Fruit fly (Drosophila melanogaster) whole organism, embryonic: ENCODE data around the gene GramD1B.

Source experiments
- Abd-B ChIP-seq: fragments of 200-800 bp; sonication (Bioruptor generic); optimal IDR thresholded peaks from 2 replicates; lab custom pipeline; 2018; ENCODE audit warnings: missing biosample characterization, mild to moderate bottlenecking, missing genetic modification characterization, moderate library complexity
- Bgb ChIP-seq: fragments of 200-800 bp; sonication (Bioruptor generic); IDR thresholded peaks from 2 replicates; pipeline ENCODE4 v1.3.6; 2022; ENCODE audit warnings: missing biosample characterization, missing genetic modification characterization; ENCODE audit not compliant: partially characterized antibody
- Blimp-1 ChIP-seq: fragments of 200-800 bp; sonication (Bioruptor generic); optimal IDR thresholded peaks from 3 replicates; lab custom pipeline; 2018; ENCODE audit warnings: missing biosample characterization, missing genetic modification characterization, mild to moderate bottlenecking, moderate library complexity, missing genetic modification reagents
- CG10147 ChIP-seq: fragments of 200-800 bp; sonication (Bioruptor generic); optimal IDR thresholded peaks from 2 replicates; lab custom pipeline; 2019; ENCODE audit warnings: missing biosample characterization, mild to moderate bottlenecking, missing genetic modification characterization, moderate library complexity
- CG1233 ChIP-seq: fragments of 200-800 bp; sonication (Bioruptor generic); optimal IDR thresholded peaks from 4 replicates; lab custom pipeline; 2018; ENCODE audit warnings: missing biosample characterization, mild to moderate bottlenecking, missing genetic modification characterization
- CG13123 ChIP-seq: fragments of 200-800 bp; sonication (Bioruptor generic); optimal IDR thresholded peaks from 2 replicates; lab custom pipeline; 2016; ENCODE audit warnings: missing biosample characterization, missing genetic modification characterization
- CG13424 ChIP-seq: fragments of 200-800 bp; sonication (Bioruptor generic); optimal IDR thresholded peaks from 2 replicates; lab custom pipeline; 2019; ENCODE audit warnings: missing biosample characterization, mild to moderate bottlenecking, missing genetic modification characterization, moderate library complexity
- CG1529 ChIP-seq: fragments of 200-800 bp; sonication (Bioruptor generic); optimal IDR thresholded peaks from 3 replicates; lab custom pipeline; 2018; ENCODE audit warnings: missing biosample characterization, missing genetic modification characterization
- CG15514 ChIP-seq: fragments of 200-800 bp; sonication (Bioruptor generic); optimal IDR thresholded peaks from 3 replicates; lab custom pipeline; 2017; ENCODE audit warnings: missing biosample characterization, missing genetic modification characterization, mild to moderate bottlenecking, moderate library complexity, missing genetic modification reagents
- CG17829 ChIP-seq: fragments of 200-800 bp; optimal IDR thresholded peaks from 2 replicates; lab custom pipeline; 2019; ENCODE audit warnings: missing biosample characterization, mild to moderate bottlenecking, missing genetic modification characterization, moderate library complexity
- CG32532 ChIP-seq: fragments of 200-800 bp; sonication (Bioruptor generic); IDR thresholded peaks from 2 replicates; pipeline ENCODE4 v1.3.6; 2022; ENCODE audit warnings: missing biosample characterization, missing genetic modification characterization
- CG34376 ChIP-seq: fragments of 200-800 bp; sonication (Bioruptor generic); optimal IDR thresholded peaks from 2 replicates; lab custom pipeline; 2018; ENCODE audit warnings: missing biosample characterization, mild to moderate bottlenecking, missing genetic modification characterization
- CG3838 ChIP-seq: fragments of 200-800 bp; sonication (Bioruptor generic); optimal IDR thresholded peaks from 3 replicates; lab custom pipeline; 2016; ENCODE audit warnings: missing biosample characterization, missing genetic modification characterization
- CG3847 ChIP-seq: fragments of 200-800 bp; sonication (Bioruptor generic); IDR thresholded peaks from 2 replicates; pipeline ENCODE4 v1.3.6; 2022; ENCODE audit warnings: missing biosample characterization, missing genetic modification characterization
- CG4282 ChIP-seq: fragments of 200-800 bp; sonication (Bioruptor generic); optimal IDR thresholded peaks from 2 replicates; lab custom pipeline; 2016; ENCODE audit warnings: missing biosample characterization, missing genetic modification characterization
- CG4404 ChIP-seq: fragments of 200-800 bp; sonication (Bioruptor generic); IDR thresholded peaks from 2 replicates; pipeline ENCODE4 v1.3.6; 2022; ENCODE audit warnings: missing biosample characterization, missing genetic modification characterization
- CG4707 ChIP-seq: fragments of 200-800 bp; sonication (Bioruptor generic); optimal IDR thresholded peaks from 2 replicates; lab custom pipeline; 2018; ENCODE audit warnings: missing biosample characterization, mild to moderate bottlenecking, missing genetic modification characterization, moderate library complexity
- CG4820 ChIP-seq: fragments of 200-800 bp; sonication (Bioruptor generic); optimal IDR thresholded peaks from 3 replicates; lab custom pipeline; 2016; ENCODE audit warnings: missing biosample characterization, missing genetic modification characterization
- CG6654 ChIP-seq: fragments of 200-800 bp; sonication (Bioruptor generic); optimal IDR thresholded peaks from 2 replicates; lab custom pipeline; 2017; ENCODE audit warnings: missing biosample characterization, mild to moderate bottlenecking, missing genetic modification characterization
- CG7786 ChIP-seq: fragments of 200-800 bp; sonication (Bioruptor generic); optimal IDR thresholded peaks from 2 replicates; lab custom pipeline; 2016; ENCODE audit warnings: missing biosample characterization, missing genetic modification characterization
- CG7928 ChIP-seq: fragments of 200-800 bp; sonication (Bioruptor generic); optimal IDR thresholded peaks from 2 replicates; lab custom pipeline; 2017; ENCODE audit warnings: missing biosample characterization, mild to moderate bottlenecking, missing genetic modification characterization
- CG8281 ChIP-seq: fragments of 200-800 bp; sonication (Bioruptor generic); optimal IDR thresholded peaks from 2 replicates; lab custom pipeline; 2018; ENCODE audit warnings: missing biosample characterization, mild to moderate bottlenecking, missing genetic modification characterization, moderate library complexity
- CG8290 ChIP-seq, 3 experiments: fragments of 200-800 bp; sonication (Bioruptor generic); optimal IDR thresholded peaks; 2 replicates each; lab custom pipeline; 2016 to 2019; ENCODE audit warnings: missing biosample characterization in 3 of 3, missing genetic modification characterization in 3 of 3, mild to moderate bottlenecking in 2 of 3, moderate library complexity in 1 of 3
- CG8478 ChIP-seq: fragments of >200 bp; optimal IDR thresholded peaks from 2 replicates; lab custom pipeline; 2018
- CG9215 ChIP-seq: fragments of 200-800 bp; sonication (Bioruptor generic); IDR thresholded peaks from 2 replicates; pipeline ENCODE4 v1.3.6; 2022; ENCODE audit warnings: missing biosample characterization, missing genetic modification characterization
- CG9797 ChIP-seq: fragments of 200-800 bp; sonication (Bioruptor generic); optimal IDR thresholded peaks from 3 replicates; lab custom pipeline; 2018; ENCODE audit warnings: missing biosample characterization, mild to moderate bottlenecking, missing genetic modification characterization
- Deaf1 ChIP-seq: fragments of 200-800 bp; optimal IDR thresholded peaks from 3 replicates; lab custom pipeline; 2019; ENCODE audit warnings: missing biosample characterization, mild to moderate bottlenecking, missing genetic modification characterization, moderate library complexity
- Ets65A ChIP-seq: fragments of 200-800 bp; sonication (Bioruptor generic); peaks from one replicate; lab custom pipeline; 2016; ENCODE audit warnings: missing biosample characterization, missing genetic modification characterization
- Lpt ChIP-seq: fragments of >200 bp; optimal IDR thresholded peaks from 2 replicates; lab custom pipeline; 2018; ENCODE audit warnings: missing biosample characterization, missing genetic modification characterization
- Meics ChIP-seq: fragments of 200-800 bp; sonication (Bioruptor generic); optimal IDR thresholded peaks from 2 replicates; lab custom pipeline; 2017; ENCODE audit warnings: missing biosample characterization, mild to moderate bottlenecking, missing genetic modification characterization
- NK7.1 ChIP-seq: fragments of 200-800 bp; sonication (Bioruptor generic); optimal IDR thresholded peaks from 3 replicates; lab custom pipeline; 2016; ENCODE audit warnings: missing biosample characterization, missing genetic modification characterization
- Opbp ChIP-seq: fragments of 200-800 bp; sonication (Bioruptor generic); IDR thresholded peaks from 3 replicates; pipeline ENCODE4 v1.3.6; 2022; ENCODE audit warnings: missing biosample characterization, missing genetic modification characterization; ENCODE audit not compliant: partially characterized antibody
- Ptx1 ChIP-seq: fragments of 200-800 bp; sonication (Bioruptor generic); IDR thresholded peaks from 2 replicates; pipeline ENCODE4 v1.3.6; 2022; ENCODE audit warnings: missing biosample characterization, missing genetic modification characterization
- Taf1 ChIP-seq: fragments of 200-800 bp; sonication (Bioruptor generic); IDR thresholded peaks from 2 replicates; pipeline ENCODE4 v1.3.6; 2022; ENCODE audit warnings: missing biosample characterization, missing genetic modification characterization
- ase ChIP-seq: fragments of 200-800 bp; sonication (Bioruptor generic); IDR thresholded peaks from 3 replicates; pipeline ENCODE4 v1.3.6; 2022; ENCODE audit warnings: missing biosample characterization, missing genetic modification characterization
- cad ChIP-seq: fragments of >200 bp; optimal IDR thresholded peaks from 2 replicates; lab custom pipeline; 2017; ENCODE audit warnings: missing biosample characterization, missing genetic modification characterization
- chn ChIP-seq: fragments of 200-800 bp; sonication (Bioruptor generic); optimal IDR thresholded peaks from 2 replicates; lab custom pipeline; 2016; ENCODE audit warnings: missing biosample characterization, missing genetic modification characterization
- crol ChIP-seq: fragments of 200-800 bp; sonication (Bioruptor generic); IDR thresholded peaks from 2 replicates; pipeline ENCODE4 v1.3.6; 2022; ENCODE audit warnings: missing biosample characterization, missing genetic modification characterization
- cwo ChIP-seq: fragments of 200-800 bp; sonication (Bioruptor generic); optimal IDR thresholded peaks from 3 replicates; lab custom pipeline; 2017; ENCODE audit warnings: missing biosample characterization, missing genetic modification characterization, mild to moderate bottlenecking, moderate library complexity, missing genetic modification reagents
- dan ChIP-seq: fragments of 200-800 bp; sonication (Bioruptor generic); IDR thresholded peaks from 2 replicates; pipeline ENCODE4 v1.3.6; 2022; ENCODE audit warnings: missing biosample characterization, missing genetic modification characterization
- eyg ChIP-seq: fragments of 200-800 bp; sonication (Bioruptor generic); optimal IDR thresholded peaks from 3 replicates; lab custom pipeline; 2016; ENCODE audit warnings: missing biosample characterization, missing genetic modification characterization
- fd96Cb ChIP-seq: fragments of 200-800 bp; sonication (Bioruptor generic); optimal IDR thresholded peaks from 2 replicates; lab custom pipeline; 2018; ENCODE audit warnings: missing biosample characterization, mild to moderate bottlenecking, missing genetic modification characterization, moderate library complexity
- h ChIP-seq: fragments of >200 bp; optimal IDR thresholded peaks from 2 replicates; lab custom pipeline; 2017
- lbe ChIP-seq: fragments of 200-800 bp; sonication (Bioruptor generic); optimal IDR thresholded peaks from 2 replicates; lab custom pipeline; 2016; ENCODE audit warnings: missing biosample characterization, mild to moderate bottlenecking, missing genetic modification characterization
- maf-S ChIP-seq: fragments of 200-800 bp; sonication (Bioruptor generic); optimal IDR thresholded peaks from 2 replicates; lab custom pipeline; 2016; ENCODE audit warnings: missing biosample characterization, missing genetic modification characterization
- mld ChIP-seq: fragments of 200-800 bp; sonication (Bioruptor generic); IDR thresholded peaks from 3 replicates; pipeline ENCODE4 v1.3.6; 2022; ENCODE audit warnings: missing biosample characterization, missing genetic modification characterization; ENCODE audit not compliant: partially characterized antibody
- peb ChIP-seq: fragments of 200-800 bp; sonication (Bioruptor generic); IDR thresholded peaks from 2 replicates; pipeline ENCODE4 v1.3.6; 2022; ENCODE audit warnings: missing biosample characterization, missing genetic modification characterization
- tx ChIP-seq: fragments of 200-800 bp; sonication (Bioruptor generic); optimal IDR thresholded peaks from 2 replicates; lab custom pipeline; 2016; ENCODE audit warnings: missing biosample characterization, missing genetic modification characterization
- vvl ChIP-seq: fragments of 200-800 bp; sonication (Bioruptor generic); IDR thresholded peaks from 2 replicates; pipeline ENCODE4 v1.3.6; 2022; ENCODE audit warnings: missing biosample characterization, missing genetic modification characterization
- wdn ChIP-seq: fragments of 200-800 bp; sonication (Bioruptor generic); IDR thresholded peaks from 2 replicates; pipeline ENCODE4 v1.3.6; 2022; ENCODE audit warnings: missing biosample characterization, missing genetic modification characterization
- zfh2 ChIP-seq: fragments of 200-800 bp; sonication (Bioruptor generic); optimal IDR thresholded peaks from 2 replicates; lab custom pipeline; 2016; ENCODE audit warnings: missing biosample characterization, missing genetic modification characterization

Gene GramD1B

DNA sequence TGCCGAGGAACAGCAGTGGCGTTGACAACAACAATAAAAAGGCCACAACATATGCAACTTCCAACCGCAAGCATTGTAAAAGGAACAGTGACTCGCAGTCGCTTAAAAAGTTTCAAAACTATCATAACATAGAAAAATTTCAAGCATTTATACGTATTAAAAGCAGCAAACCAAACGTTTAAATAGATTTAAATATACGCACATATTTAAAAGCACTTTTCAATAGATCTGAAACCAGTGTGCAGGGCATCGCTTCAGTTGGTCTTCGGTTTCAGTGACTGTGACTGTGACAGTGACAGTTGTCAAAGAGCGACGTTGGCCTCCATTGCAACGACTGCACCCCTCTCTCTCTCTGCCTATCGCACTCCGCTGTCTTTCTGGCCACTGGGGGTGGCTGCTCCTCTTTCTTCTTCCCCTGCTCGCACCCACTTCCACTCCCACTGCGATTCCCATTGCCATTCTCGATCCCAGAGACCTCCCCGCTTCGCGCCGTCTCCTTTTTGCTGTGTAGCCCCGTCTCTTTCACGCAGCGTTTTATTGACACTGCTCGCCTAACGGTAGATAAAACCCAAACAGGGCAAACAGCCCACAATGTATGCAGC lies 24.9 kb downstream of the GramD1B start (continued):
- TF ChIP-seq Opbp (GFP tag; lab: Robert Waterston, UW) = no peak
- TF ChIP-seq CG9797 (GFP tag; lab: Kevin White, UChicago) = no peak
- TF ChIP-seq lbe (GFP tag; lab: Kevin White, UChicago) = peak; percentile 66
- TF ChIP-seq dan = peak; percentile 60; the same call in 1 of the 2 replicates
- peak; percentile 89 for TF ChIP-seq peb (GFP tag; lab: Robert Waterston, UW)
- peak; percentile 14 for TF ChIP-seq CG15514
- TF ChIP-seq Meics (GFP tag; lab: Kevin White, UChicago) = peak; percentile 50
- peak; percentile 97 for TF ChIP-seq vvl (GFP tag; lab: Robert Waterston, UW)
- peak; percentile 61 for TF ChIP-seq CG4404 (GFP tag; lab: Robert Waterston, UW)
- TF ChIP-seq zfh2 = no peak
- no peak for TF ChIP-seq Lpt
- peak; percentile 22 for TF ChIP-seq CG8290 (GFP tag; optimal IDR thresholded peaks at IDR 0.05; lab: Kevin White, UChicago)
- TF ChIP-seq CG8290 (tag; optimal IDR thresholded peaks at IDR 0.05; lab: Kevin White, UChicago) = no peak
- TF ChIP-seq CG34376 (GFP tag; lab: Kevin White, UChicago) = no peak
- TF ChIP-seq CG1233 (GFP tag; lab: Kevin White, UChicago) = peak; percentile 75
- TF ChIP-seq NK7.1 (GFP tag; lab: Kevin White, UChicago) = no peak
- TF ChIP-seq Taf1 (GFP tag; lab: Robert Waterston, UW) = 0 out of 2 replicates have a peak, but pooled peaks have one; percentile 34
- peak; percentile 84 for TF ChIP-seq CG17829 (tag; lab: Kevin White, UChicago)
- peak; percentile 33 for TF ChIP-seq tx (GFP tag; lab: Kevin White, UChicago)
- peak; percentile 29; the same call in 1 of the 2 replicates for TF ChIP-seq CG9215 (GFP tag; lab: Robert Waterston, UW)
- peak; percentile 58 for TF ChIP-seq eyg
- peak; percentile 47; the same call in 1 of the 2 replicates for TF ChIP-seq wdn
- peak; percentile 33; the same call in 1 of the 2 replicates for TF ChIP-seq CG3847 (GFP tag; lab: Robert Waterston, UW)
- TF ChIP-seq Ptx1 (GFP tag; lab: Robert Waterston, UW) = peak; percentile 88
- TF ChIP-seq h = no peak
- TF ChIP-seq chn (GFP tag; lab: Kevin White, UChicago) = peak; percentile 76
- TF ChIP-seq cwo = peak; percentile 56
- no peak for TF ChIP-seq CG13123 (GFP tag; lab: Kevin White, UChicago)
- TF ChIP-seq CG10147 (GFP tag; lab: Kevin White, UChicago) = peak; percentile 1
- TF ChIP-seq Bgb (GFP tag; lab: Robert Waterston, UW) = peak; percentile 39; the same call in 1 of the 2 replicates
- peak; percentile 41 for TF ChIP-seq CG8281
- peak; percentile 67 for TF ChIP-seq CG4820 (GFP tag; lab: Kevin White, UChicago)
- TF ChIP-seq crol (GFP tag; lab: Robert Waterston, UW) = peak; percentile 87
- peak; percentile 85 for TF ChIP-seq CG1529 (GFP tag; lab: Kevin White, UChicago)
- peak; percentile 13 for TF ChIP-seq maf-S
- TF ChIP-seq CG4282 (GFP tag; lab: Kevin White, UChicago) = no peak
- TF ChIP-seq CG13424 (tag; lab: Kevin White, UChicago) = peak; percentile 68
- TF ChIP-seq mld (GFP tag; lab: Robert Waterston, UW) = no peak
- TF ChIP-seq CG3838 (GFP tag; lab: Kevin White, UChicago) = no peak
- TF ChIP-seq CG7786 = peak; percentile 44
- TF ChIP-seq CG6654 (GFP tag; lab: Kevin White, UChicago) = peak; percentile 62
- no peak for TF ChIP-seq cad (GFP tag; lab: Kevin White, UChicago)
- TF ChIP-seq CG8478 (lab: Kevin White, UChicago) = no peak
- TF ChIP-seq Abd-B (GFP tag; lab: Kevin White, UChicago) = peak; percentile 68
- peak; percentile 73 for TF ChIP-seq CG4707 (GFP tag; lab: Kevin White, UChicago)
- TF ChIP-seq Deaf1 (tag; lab: Kevin White, UChicago) = peak; percentile 35
- no peak for TF ChIP-seq CG7928
- peak; percentile 91 for TF ChIP-seq Blimp-1
- TF ChIP-seq CG32532 (GFP tag; lab: Robert Waterston, UW) = peak; percentile 40
- peak; percentile 90 for TF ChIP-seq fd96Cb (tag; lab: Kevin White, UChicago)
- TF ChIP-seq Ets65A = peak; percentile 82
- TF ChIP-seq ase (GFP tag; lab: Robert Waterston, UW) = peak; percentile 95
